Fruit fly (Drosophila melanogaster): ENCODE results near the gene pum.

Gene pum

DNA sequence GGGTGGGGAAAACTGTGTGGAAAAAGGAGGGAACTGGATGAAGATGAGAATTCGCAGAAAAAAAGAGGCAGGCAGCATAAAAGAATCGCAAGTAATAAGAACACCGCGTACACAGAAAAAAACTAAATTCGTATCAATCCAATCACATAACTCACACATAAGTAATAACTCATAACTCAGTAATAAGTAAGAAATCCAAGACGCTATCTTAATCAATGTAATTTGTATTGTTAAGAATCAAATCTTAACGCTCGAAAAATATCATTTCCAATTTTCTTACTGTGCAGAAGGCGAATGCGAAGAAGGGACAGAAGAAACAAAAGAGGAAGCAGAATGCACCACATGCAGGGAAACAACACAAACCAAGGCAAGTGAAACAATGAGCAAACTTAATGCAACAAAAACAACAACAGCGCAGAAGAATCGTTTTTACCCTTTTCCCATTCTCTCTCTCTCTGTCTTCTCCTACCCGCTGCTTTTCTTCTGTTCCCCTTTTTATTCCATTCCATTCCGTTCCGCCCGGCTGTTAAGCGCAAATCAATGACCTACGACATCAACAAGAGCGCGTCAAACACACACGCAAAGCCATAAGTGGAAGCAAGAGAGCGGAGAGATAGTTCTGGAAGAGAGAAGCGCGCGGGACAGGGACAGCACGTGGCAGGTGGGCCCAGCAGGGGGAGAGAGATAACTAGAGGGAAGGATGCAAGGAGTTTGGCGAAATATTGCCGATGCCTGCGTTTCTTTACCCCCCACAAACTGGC lies 8.2 kb downstream of the pum start (continued):
- TF ChIP-seq aop (GFP tag; IDR thresholded peaks at IDR 0.05) (no peak), Tbp (GFP tag; optimal IDR thresholded peaks at IDR 0.05) (no peak), tap (tag; optimal IDR thresholded peaks at IDR 0.05) (no peak), wdn (GFP tag; IDR thresholded peaks at IDR 0.05) (no peak), Atf6 (GFP tag; IDR thresholded peaks at IDR 0.05) (no peak), CG3065 (GFP tag; optimal IDR thresholded peaks at IDR 0.05) (no peak), sr (GFP tag; IDR thresholded peaks at IDR 0.05) (no peak), TFAM (GFP tag; optimal IDR thresholded peaks at IDR 0.05) (peak; percentile 3), luna (GFP tag; optimal IDR thresholded peaks at IDR 0.05) (peak; percentile 23), CG10462 (GFP tag; optimal IDR thresholded peaks at IDR 0.05) (peak; percentile 51), gsb-n (tag; optimal IDR thresholded peaks at IDR 0.05) (peak; percentile 77), emc (GFP tag; optimal IDR thresholded peaks at IDR 0.05) (no peak), CG31224 (GFP tag; IDR thresholded peaks at IDR 0.05) (no peak), CG18476 (GFP tag; optimal IDR thresholded peaks at IDR 0.05) (peak; percentile 69), CG17385 (GFP tag; optimal IDR thresholded peaks at IDR 0.05) (peak; percentile 69), lab (GFP tag; optimal IDR thresholded peaks at IDR 0.05) (peak; percentile 78), CG6791 (GFP tag; IDR thresholded peaks at IDR 0.05; ENCODE audit: partially characterized antibody) (no peak), ara (GFP tag; IDR thresholded peaks at IDR 0.05) (peak; percentile 86), CG15011 (GFP tag; optimal IDR thresholded peaks at IDR 0.05) (peak; percentile 64), CG13287 (GFP tag; IDR thresholded peaks at IDR 0.05; ENCODE audit: partially characterized antibody) (peak; percentile 12; the same call in 1 of the 2 replicates), Hr78 (GFP tag; optimal IDR thresholded peaks at IDR 0.05) (peak in 1 of 2 experiments; percentile 91), YL-1 (GFP tag; optimal IDR thresholded peaks at IDR 0.05) (peak; percentile 18), stc (GFP tag; IDR thresholded peaks at IDR 0.05) (peak; percentile 32; the same call in 1 of the 2 replicates), E2f2 (GFP tag; IDR thresholded peaks at IDR 0.05) (peak; percentile 49), sc (optimal IDR thresholded peaks at IDR 0.05) (no peak), sc (GFP tag; optimal IDR thresholded peaks at IDR 0.05) (peak; percentile 69), C15 (GFP tag; IDR thresholded peaks at IDR 0.05) (no peak), inv (GFP tag; IDR thresholded peaks at IDR 0.05; ENCODE audit: partially characterized antibody) (no peak), da (GFP tag; optimal IDR thresholded peaks at IDR 0.05) (peak; percentile 12), hth (optimal IDR thresholded peaks at IDR 0.05) (no peak), tio (GFP tag; optimal IDR thresholded peaks at IDR 0.05) (peak; percentile 76), CG11696 (GFP tag; IDR thresholded peaks at IDR 0.05) (0 out of 2 replicates have a peak, but pooled peaks have one; percentile 19), Opbp (GFP tag; IDR thresholded peaks at IDR 0.05; ENCODE audit: partially characterized antibody) (no peak), zfh2 (GFP tag; optimal IDR thresholded peaks at IDR 0.05) (peak; percentile 43), CG6689 (GFP tag; IDR thresholded peaks at IDR 0.05) (peak; percentile 72), HLH54F (GFP tag; optimal IDR thresholded peaks at IDR 0.05) (peak; percentile 57), CG7271 (tag; optimal IDR thresholded peaks at IDR 0.05) (no peak), HLHmδ (GFP tag; optimal IDR thresholded peaks at IDR 0.05) (peak; percentile 81), CG43689 (GFP tag; IDR thresholded peaks at IDR 0.05) (0 out of 2 replicates have a peak, but pooled peaks have one; percentile 19), eyg (GFP tag; optimal IDR thresholded peaks at IDR 0.05) (peak; percentile 53), CG17328 (GFP tag; IDR thresholded peaks at IDR 0.05) (peak; percentile 91), maf-S (GFP tag; optimal IDR thresholded peaks at IDR 0.05) (peak; percentile 67), sqz (GFP tag; optimal IDR thresholded peaks at IDR 0.05) (peak; percentile 54), CG11504 (tag; optimal IDR thresholded peaks at IDR 0.05) (peak; percentile 78), sim (GFP tag; IDR thresholded peaks at IDR 0.05) (peak; percentile 60; the same call in 1 of the 2 replicates), CG10274 (GFP tag; optimal IDR thresholded peaks at IDR 0.05) (no peak)
